Worm (Caenorhabditis elegans) whole organism, L1 larva: ENCODE results near the gene idpb-3.

Source experiments
- ama-1 ChIP-seq: fragments of 150-350 bp; optimal IDR thresholded peaks from 2 replicates; lab custom pipeline; 2014
- efl-3 ChIP-seq: fragments of 200-800 bp; sonication (Bioruptor generic); optimal IDR thresholded peaks from 2 replicates; lab custom pipeline; 2018; ENCODE audit warnings: mild to moderate bottlenecking, missing genetic modification characterization, missing compliant biosample characterization
- fkh-10 ChIP-seq: sonication (generic microtip); optimal IDR thresholded peaks from 2 replicates; lab custom pipeline; 2017; ENCODE audit warnings: missing biosample characterization, missing genetic modification reagents, missing genetic modification characterization
- hpl-2 ChIP-seq: fragments of 150-350 bp; optimal IDR thresholded peaks from 2 replicates; lab custom pipeline; 2014; ENCODE audit warnings: missing biosample characterization, missing genetic modification reagents, missing genetic modification characterization
- isw-1 ChIP-seq: fragments of 200-800 bp; sonication (Bioruptor generic); IDR thresholded peaks from 2 replicates; pipeline ENCODE4 v1.3.6; 2022; ENCODE audit warnings: missing genetic modification characterization, missing compliant biosample characterization
- jun-1 ChIP-seq: fragments of 150-350 bp; optimal IDR thresholded peaks from 2 replicates; lab custom pipeline; 2014; ENCODE audit warnings: missing biosample characterization, missing genetic modification reagents, missing genetic modification characterization
- lin-35 ChIP-seq, 2 experiments: fragments of 150-350 bp; optimal IDR thresholded peaks; 2 replicates each; lab custom pipeline; 2014; ENCODE audit warnings: missing biosample characterization in 2 of 2, missing genetic modification characterization in 2 of 2, missing genetic modification reagents in 2 of 2
- lin-39 ChIP-seq: fragments of 150-350 bp; optimal IDR thresholded peaks from 2 replicates; lab custom pipeline; 2014; ENCODE audit warnings: missing biosample characterization, missing genetic modification reagents, missing genetic modification characterization
- mep-1 ChIP-seq: fragments of 150-350 bp; optimal IDR thresholded peaks from 2 replicates; lab custom pipeline; 2014; ENCODE audit warnings: missing biosample characterization, missing genetic modification characterization
- nhr-11 ChIP-seq: fragments of 150-350 bp; optimal IDR thresholded peaks from 2 replicates; lab custom pipeline; 2014; ENCODE audit warnings: missing biosample characterization, missing genetic modification characterization
- nhr-12 ChIP-seq: sonication (generic microtip); optimal IDR thresholded peaks from 2 replicates; lab custom pipeline; 2017; ENCODE audit warnings: missing biosample characterization, missing genetic modification characterization
- unc-62 ChIP-seq: fragments of 150-350 bp; optimal IDR thresholded peaks from 2 replicates; lab custom pipeline; 2014; ENCODE audit warnings: missing biosample characterization, missing genetic modification reagents, missing genetic modification characterization
- vab-15 ChIP-seq: sonication (generic microtip); optimal IDR thresholded peaks from 2 replicates; lab custom pipeline; 2017; ENCODE audit warnings: missing genotype, mild to moderate bottlenecking, missing genetic modification characterization, missing compliant biosample characterization
- ztf-11 ChIP-seq, 2 experiments: sonication (generic microtip); optimal IDR thresholded peaks; 2 replicates each; lab custom pipeline; 2016 to 2017; ENCODE audit warnings: missing genetic modification characterization in 2 of 2, missing biosample characterization in 1 of 2, missing compliant biosample characterization in 1 of 2

- TF ChIP-seq isw-1 (no peak), nhr-12 (tag; lab: Kevin White, UChicago) (no peak), lin-39 (tag; lab: Kevin White, UChicago) (no peak), fkh-10 (GFP tag; lab: Kevin White, UChicago) (no peak), ama-1 (lab: Kevin White, UChicago) (no peak), ztf-11 (tag; optimal IDR thresholded peaks at IDR 0.05; lab: Kevin White, UChicago) (no peak), jun-1 (tag; lab: Kevin White, UChicago) (no peak), efl-3 (GFP tag; lab: Kevin White, UChicago) (no peak), vab-15 (tag; lab: Kevin White, UChicago) (no peak), hpl-2 (GFP tag; lab: Kevin White, UChicago) (no peak), unc-62 (GFP tag; lab: Kevin White, UChicago) (no peak), nhr-11 (tag; lab: Kevin White, UChicago) (no peak), mep-1 (tag; lab: Kevin White, UChicago) (no peak), lin-35 (GFP tag; optimal IDR thresholded peaks at IDR 0.05; lab: Kevin White, UChicago) (no peak)
Observed at ce11 chrII:5101701-5102100, at the start of gene idpb-3, which contains the start of gene idpb-1.
